Worm (Caenorhabditis elegans) whole organism, L3 larva: ENCODE measurements around the gene ntl-3.
A peak's percentile ranks its signal among the peaks of the same experiment; 100 is the strongest.

Source experiments
- R02D3.7 ChIP-seq: fragments of 150-350 bp; optimal IDR thresholded peaks from 2 replicates; lab custom pipeline; 2014; ENCODE audit warnings: missing biosample characterization, missing genetic modification characterization
- aly-2 ChIP-seq: fragments of 150-350 bp; optimal IDR thresholded peaks from 2 replicates; lab custom pipeline; 2014; ENCODE audit warnings: missing biosample characterization, missing genetic modification characterization
- ama-1 ChIP-seq: fragments of 150-350 bp; optimal IDR thresholded peaks from 2 replicates; lab custom pipeline; 2018
- ceh-16 ChIP-seq: sonication (generic microtip); optimal IDR thresholded peaks from 2 replicates; lab custom pipeline; 2017; ENCODE audit warnings: missing biosample characterization, missing genetic modification characterization
- ceh-28 ChIP-seq: fragments of 150-350 bp; optimal IDR thresholded peaks from 2 replicates; lab custom pipeline; 2014; ENCODE audit warnings: missing biosample characterization, missing genetic modification reagents, missing genetic modification characterization
- ceh-82 ChIP-seq: fragments of 150-350 bp; optimal IDR thresholded peaks from 2 replicates; lab custom pipeline; 2014; ENCODE audit warnings: missing biosample characterization, missing genetic modification characterization
- daf-12 ChIP-seq: fragments of 150-350 bp; optimal IDR thresholded peaks from 2 replicates; lab custom pipeline; 2014; ENCODE audit warnings: missing biosample characterization, missing genetic modification reagents, missing genetic modification characterization
- egl-27 ChIP-seq: sonication (generic microtip); optimal IDR thresholded peaks from 4 replicates; lab custom pipeline; 2017; ENCODE audit warnings: missing biosample characterization, missing genetic modification reagents, missing genetic modification characterization
- egl-5 ChIP-seq: fragments of 150-350 bp; optimal IDR thresholded peaks from 2 replicates; lab custom pipeline; 2017; ENCODE audit warnings: missing biosample characterization, missing genetic modification reagents, missing genetic modification characterization, inconsistent platforms
- elt-1 ChIP-seq: fragments of 150-350 bp; optimal IDR thresholded peaks from 2 replicates; lab custom pipeline; 2014; ENCODE audit warnings: missing biosample characterization, missing genetic modification characterization
- elt-2 ChIP-seq: sonication (generic microtip); optimal IDR thresholded peaks from 2 replicates; lab custom pipeline; 2016; ENCODE audit warnings: missing genetic modification reagents, mild to moderate bottlenecking, missing genetic modification characterization, missing compliant biosample characterization
- elt-3 ChIP-seq, 3 experiments: fragments of 150-350 bp in 1 of 3; sonication (generic microtip) in 2 of 3; optimal IDR thresholded peaks; 2 replicates in 2 of 3; 4 replicates in 1 of 3; lab custom pipeline; 2014 to 2017; ENCODE audit warnings: missing biosample characterization in 3 of 3, missing genetic modification characterization in 3 of 3
- eor-1 ChIP-seq, 2 experiments: fragments of 150-350 bp; optimal IDR thresholded peaks; 2 replicates each; lab custom pipeline; 2014 to 2018; ENCODE audit warnings: missing biosample characterization in 2 of 2, missing genetic modification characterization in 2 of 2
- fkh-10 ChIP-seq: sonication (generic microtip); optimal IDR thresholded peaks from 2 replicates; lab custom pipeline; 2017; ENCODE audit warnings: missing biosample characterization, missing genetic modification reagents, missing genetic modification characterization
- fkh-2 ChIP-seq: fragments of 150-350 bp; optimal IDR thresholded peaks from 2 replicates; lab custom pipeline; 2014; ENCODE audit warnings: missing biosample characterization, missing genetic modification reagents, missing genetic modification characterization
- fos-1 ChIP-seq: fragments of 150-350 bp; optimal IDR thresholded peaks from 2 replicates; lab custom pipeline; 2014; ENCODE audit warnings: missing biosample characterization, missing genetic modification characterization
- hmg-11 ChIP-seq: sonication (generic microtip); optimal IDR thresholded peaks from 2 replicates; lab custom pipeline; 2016; ENCODE audit warnings: missing genetic modification characterization, missing compliant biosample characterization
- jun-1 ChIP-seq: fragments of 150-350 bp; optimal IDR thresholded peaks from 2 replicates; lab custom pipeline; 2014; ENCODE audit warnings: missing biosample characterization, missing genetic modification reagents, missing genetic modification characterization
- lin-15B ChIP-seq: fragments of 150-350 bp; optimal IDR thresholded peaks from 2 replicates; lab custom pipeline; 2014; ENCODE audit warnings: missing biosample characterization, missing genetic modification characterization
- lin-39 ChIP-seq: fragments of 150-350 bp; optimal IDR thresholded peaks from 2 replicates; lab custom pipeline; 2018; ENCODE audit warnings: missing biosample characterization, missing genetic modification reagents, missing genetic modification characterization
- lsy-12 ChIP-seq: sonication (generic microtip); optimal IDR thresholded peaks from 2 replicates; lab custom pipeline; 2016; ENCODE audit warnings: mild to moderate bottlenecking, missing genetic modification characterization, missing compliant biosample characterization
- mml-1 ChIP-seq: fragments of 150-350 bp; sonication (generic microtip); optimal IDR thresholded peaks from 3 replicates; lab custom pipeline; 2014; ENCODE audit warnings: missing biosample characterization, missing genetic modification characterization
- nfya-1 ChIP-seq: sonication (generic microtip); optimal IDR thresholded peaks from 2 replicates; lab custom pipeline; 2017; ENCODE audit warnings: missing genetic modification characterization, mild to moderate bottlenecking, missing compliant biosample characterization, antibody characterized with exemption, moderate library complexity; ENCODE audit not compliant: insufficient read depth
- nhr-11 ChIP-seq: fragments of 150-350 bp; optimal IDR thresholded peaks from 2 replicates; lab custom pipeline; 2014; ENCODE audit warnings: missing biosample characterization, missing genetic modification characterization
- nhr-23 ChIP-seq: fragments of 150-350 bp; optimal IDR thresholded peaks from 2 replicates; lab custom pipeline; 2014; ENCODE audit warnings: missing biosample characterization, missing genetic modification reagents, missing genetic modification characterization
- nhr-25 ChIP-seq: sonication (generic microtip); optimal IDR thresholded peaks from 2 replicates; lab custom pipeline; 2017; ENCODE audit warnings: missing biosample characterization, missing genetic modification characterization
- nhr-28 ChIP-seq: fragments of 150-350 bp; optimal IDR thresholded peaks from 2 replicates; lab custom pipeline; 2014; ENCODE audit warnings: missing biosample characterization, missing genetic modification characterization
- nhr-43 ChIP-seq: sonication (generic microtip); optimal IDR thresholded peaks from 2 replicates; lab custom pipeline; 2016; ENCODE audit warnings: mild to moderate bottlenecking, missing genetic modification characterization, missing compliant biosample characterization; ENCODE audit not compliant: poor library complexity, severe bottlenecking
- nhr-76 ChIP-seq: fragments of 150-350 bp; sonication (generic microtip); optimal IDR thresholded peaks from 5 replicates; lab custom pipeline; 2014; ENCODE audit warnings: missing biosample characterization, missing genetic modification characterization
- nhr-77 ChIP-seq: fragments of 150-350 bp; optimal IDR thresholded peaks from 2 replicates; lab custom pipeline; 2014; ENCODE audit warnings: missing biosample characterization, missing genetic modification characterization
- pha-4 ChIP-seq: fragments of 150-350 bp; optimal IDR thresholded peaks from 2 replicates; lab custom pipeline; 2014; ENCODE audit warnings: missing biosample characterization, missing genetic modification reagents, missing genetic modification characterization
- pqm-1 ChIP-seq: fragments of 150-350 bp; optimal IDR thresholded peaks from 2 replicates; lab custom pipeline; 2017; ENCODE audit warnings: missing biosample characterization, missing genetic modification characterization, inconsistent platforms
- sea-2 ChIP-seq: fragments of 150-350 bp; sonication (generic microtip); optimal IDR thresholded peaks from 4 replicates; lab custom pipeline; 2014; ENCODE audit warnings: missing biosample characterization, missing genetic modification reagents, missing genetic modification characterization
- snpc-4 ChIP-seq: fragments of 150-350 bp; optimal IDR thresholded peaks from 2 replicates; lab custom pipeline; 2014; ENCODE audit warnings: missing biosample characterization, missing genetic modification characterization
- tbx-2 ChIP-seq: sonication (generic microtip); optimal IDR thresholded peaks from 2 replicates; lab custom pipeline; 2016; ENCODE audit warnings: mild to moderate bottlenecking, missing genetic modification characterization, missing compliant biosample characterization
- unc-62 ChIP-seq: fragments of 150-350 bp; sonication (generic microtip); optimal IDR thresholded peaks from 4 replicates; lab custom pipeline; 2014; ENCODE audit warnings: missing biosample characterization, missing genetic modification reagents, missing genetic modification characterization
- ztf-11 ChIP-seq: fragments of 150-350 bp; optimal IDR thresholded peaks from 2 replicates; lab custom pipeline; 2014; ENCODE audit warnings: missing biosample characterization, missing genetic modification characterization
- ztf-4 ChIP-seq: fragments of 150-350 bp; optimal IDR thresholded peaks from 2 replicates; lab custom pipeline; 2014; ENCODE audit warnings: missing biosample characterization, missing genetic modification characterization

The ntl-3 gene

DNA sequence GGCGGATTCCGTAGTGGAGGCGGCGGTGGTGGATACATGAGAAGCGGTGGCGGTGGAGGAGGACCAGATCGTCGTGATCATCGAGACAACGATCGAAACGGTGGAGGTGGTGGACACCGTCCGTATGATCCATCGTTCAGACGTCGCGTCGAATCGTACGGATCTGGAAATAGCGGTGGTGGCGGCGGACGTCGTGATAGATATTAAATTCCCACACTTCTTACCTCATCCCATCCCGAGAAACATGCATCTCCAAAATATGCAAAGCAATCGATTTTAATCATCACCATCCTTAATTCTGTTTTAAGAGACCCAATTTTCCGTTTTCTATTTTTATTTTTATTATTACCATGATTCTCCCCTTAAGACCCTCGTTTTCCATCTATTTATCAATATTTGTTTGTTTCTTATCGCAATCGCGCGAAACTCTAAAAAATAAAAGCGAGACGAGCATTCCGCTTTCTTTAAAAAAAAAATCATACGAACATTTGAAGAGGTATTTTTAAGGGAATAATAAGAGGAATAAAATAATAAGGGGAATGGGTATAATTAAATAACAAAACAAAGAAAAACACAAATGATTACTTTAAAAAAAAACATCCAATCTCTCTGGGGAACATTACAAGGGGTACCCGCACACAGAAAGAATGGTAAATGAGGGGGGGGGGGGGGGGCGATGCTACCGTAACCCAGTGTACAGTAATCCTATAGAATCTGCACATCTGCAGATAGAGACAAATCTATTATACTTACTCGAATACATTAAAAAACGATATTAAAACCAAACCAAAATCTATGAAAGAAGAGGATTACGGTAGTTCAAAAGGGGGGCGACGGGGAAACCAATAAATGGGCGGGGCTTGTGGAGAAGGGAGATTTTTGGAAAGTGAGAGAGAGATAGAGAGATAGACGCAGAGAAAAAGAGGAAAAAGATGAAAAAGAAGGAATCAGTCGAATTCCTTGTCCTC lies 15.5 kb downstream of the ntl-3 start:
- TF ChIP-seq nfya-1 (peak; percentile 28), lsy-12 (tag; lab: Kevin White, UChicago) (peak; percentile 26), snpc-4 (tag; lab: Kevin White, UChicago) (no peak), elt-2 (tag; lab: Kevin White, UChicago) (peak; percentile 15), ceh-82 (tag; lab: Kevin White, UChicago) (no peak), sea-2 (GFP tag; lab: Kevin White, UChicago) (no peak), nhr-28 (tag; lab: Kevin White, UChicago) (no peak), ama-1 (peak; percentile 31), nhr-25 (tag; lab: Kevin White, UChicago) (no peak), pqm-1 (tag; lab: Kevin White, UChicago) (no peak), ceh-28 (tag; lab: Kevin White, UChicago) (no peak), lin-15B (tag; lab: Kevin White, UChicago) (no peak), ztf-11 (tag; lab: Kevin White, UChicago) (no peak), ceh-16 (tag; lab: Kevin White, UChicago) (no peak), pha-4 (tag; lab: Kevin White, UChicago) (peak; percentile 22), fkh-10 (GFP tag; lab: Kevin White, UChicago) (no peak), fos-1 (tag; lab: Kevin White, UChicago) (no peak), mml-1 (tag; lab: Kevin White, UChicago) (no peak), nhr-11 (no peak), jun-1 (tag; lab: Kevin White, UChicago) (no peak), nhr-76 (tag; lab: Kevin White, UChicago) (no peak), nhr-43 (no peak), nhr-77 (tag; lab: Kevin White, UChicago) (no peak), hmg-11 (tag; lab: Kevin White, UChicago) (no peak), tbx-2 (no peak), R02D3.7 (tag; lab: Kevin White, UChicago) (no peak), fkh-2 (no peak)
- TF ChIP-seq, all 47 proteins: peak for 5

DNA sequence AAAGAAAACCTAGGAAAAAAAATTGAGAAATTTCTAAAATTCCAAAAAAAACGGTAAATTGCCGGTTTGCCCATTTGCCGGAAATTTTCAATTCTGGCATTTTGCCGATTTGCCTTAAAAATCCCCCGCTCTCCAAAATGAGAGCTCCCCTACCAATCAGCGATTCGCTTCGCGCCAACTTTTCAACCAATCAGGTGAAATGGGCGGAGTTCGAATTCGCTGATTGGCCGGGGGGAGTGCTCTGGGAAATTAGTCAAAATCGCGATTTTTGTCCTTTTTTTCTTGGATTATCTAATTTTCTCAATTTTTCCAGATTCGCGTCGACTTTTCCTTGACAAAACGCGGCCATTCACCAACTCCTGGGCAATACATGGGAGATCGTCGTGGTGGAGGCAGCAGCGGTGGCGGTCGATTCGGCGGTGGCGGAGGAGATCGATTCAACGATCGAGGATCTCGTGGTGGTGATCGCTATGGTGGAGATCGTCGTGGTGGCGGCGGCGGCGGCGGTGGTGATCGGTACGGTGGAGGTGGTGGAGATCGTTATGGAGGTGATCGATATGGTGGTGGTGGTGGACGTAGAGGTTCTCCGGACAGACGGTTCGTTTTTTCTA lies 16.6 kb downstream of the ntl-3 start:
- no peak for TF ChIP-seq daf-12 (tag; lab: Kevin White, UChicago)
- TF ChIP-seq lsy-12 (tag; lab: Kevin White, UChicago): no peak
- no peak for TF ChIP-seq nhr-25 (tag; lab: Kevin White, UChicago)
- peak; percentile 99 for TF ChIP-seq nfya-1
- no peak for TF ChIP-seq lin-39 (tag; lab: Kevin White, UChicago)
- TF ChIP-seq eor-1 (tag; optimal IDR thresholded peaks at IDR 0.05; lab: Kevin White, UChicago): no peak
- no peak for TF ChIP-seq jun-1 (tag; lab: Kevin White, UChicago)

DNA sequence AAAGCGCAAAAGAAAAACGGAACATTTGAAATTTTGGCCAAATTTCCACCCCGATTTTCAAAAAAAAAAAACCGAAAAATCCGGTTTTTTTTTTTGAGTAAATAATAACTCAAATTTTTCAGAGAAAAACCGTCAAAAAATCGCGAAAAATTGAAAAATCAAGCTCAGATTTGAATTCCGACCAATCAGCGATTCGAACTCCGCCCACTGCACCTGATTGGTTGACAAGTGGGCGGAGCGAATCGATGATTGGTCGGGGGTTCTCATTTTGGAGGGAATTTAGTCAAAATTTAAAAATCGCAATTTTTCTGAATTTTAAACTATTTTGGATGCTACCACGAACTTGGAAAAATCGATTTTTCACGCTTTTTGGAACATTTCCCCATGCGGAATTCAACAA lies 17.2 kb downstream of the ntl-3 start:
- TF ChIP-seq egl-27 (no peak), elt-3 (tag; optimal IDR thresholded peaks at IDR 0.05; lab: Kevin White, UChicago) (no peak), ztf-4 (no peak), nhr-76 (tag; lab: Kevin White, UChicago) (no peak), pha-4 (tag; lab: Kevin White, UChicago) (no peak), aly-2 (tag; lab: Kevin White, UChicago) (no peak), nhr-23 (tag; lab: Kevin White, UChicago) (no peak), egl-5 (no peak), nfya-1 (peak; percentile 98), unc-62 (no peak), hmg-11 (tag; lab: Kevin White, UChicago) (no peak), fkh-2 (no peak), eor-1 (tag; optimal IDR thresholded peaks at IDR 0.05; lab: Kevin White, UChicago) (no peak), elt-1 (tag; lab: Kevin White, UChicago) (no peak), ztf-11 (tag; lab: Kevin White, UChicago) (no peak), daf-12 (tag; lab: Kevin White, UChicago) (no peak), lin-15B (tag; lab: Kevin White, UChicago) (peak; percentile 2), ceh-16 (tag; lab: Kevin White, UChicago) (no peak)
